Fruit fly (Drosophila melanogaster) whole organism, embryonic: ENCODE measurements around the gene CG7916.

Source experiments
- Bgb ChIP-seq: fragments of 200-800 bp; sonication (Bioruptor generic); IDR thresholded peaks from 2 replicates; pipeline ENCODE4 v1.3.6; 2022; ENCODE audit warnings: missing biosample characterization, missing genetic modification characterization; ENCODE audit not compliant: partially characterized antibody
- Blimp-1 ChIP-seq: fragments of 200-800 bp; sonication (Bioruptor generic); optimal IDR thresholded peaks from 3 replicates; lab custom pipeline; 2018; ENCODE audit warnings: missing biosample characterization, missing genetic modification characterization, mild to moderate bottlenecking, moderate library complexity, missing genetic modification reagents
- BtbVII ChIP-seq: fragments of 200-800 bp; sonication (Bioruptor generic); optimal IDR thresholded peaks from 3 replicates; lab custom pipeline; 2017; ENCODE audit warnings: missing biosample characterization, mild to moderate bottlenecking, missing genetic modification characterization
- CG10565 ChIP-seq: fragments of 200-800 bp; sonication (Bioruptor generic); optimal IDR thresholded peaks from 3 replicates; lab custom pipeline; 2016; ENCODE audit warnings: missing biosample characterization, mild to moderate bottlenecking, missing genetic modification characterization
- CG10654 ChIP-seq: fragments of 200-800 bp; sonication (Bioruptor generic); optimal IDR thresholded peaks from 2 replicates; lab custom pipeline; 2016; ENCODE audit warnings: missing biosample characterization, missing genetic modification characterization
- CG11456 ChIP-seq: fragments of 200-800 bp; sonication (Bioruptor generic); IDR thresholded peaks from 3 replicates; pipeline ENCODE4 v1.3.6; 2022; ENCODE audit warnings: missing biosample characterization, missing genetic modification characterization
- CG11560 ChIP-seq: fragments of 200-800 bp; sonication (Bioruptor generic); IDR thresholded peaks from 3 replicates; pipeline ENCODE4 v1.3.6; 2022; ENCODE audit warnings: missing biosample characterization, missing genetic modification characterization
- CG13775 ChIP-seq: fragments of 200-800 bp; sonication (Bioruptor generic); optimal IDR thresholded peaks from 3 replicates; lab custom pipeline; 2017; ENCODE audit warnings: missing biosample characterization, mild to moderate bottlenecking, missing genetic modification characterization
- CG15073 ChIP-seq: fragments of 200-800 bp; sonication (Bioruptor generic); optimal IDR thresholded peaks from 2 replicates; lab custom pipeline; 2016; ENCODE audit warnings: missing biosample characterization, missing genetic modification characterization
- CG1603 ChIP-seq: fragments of 200-800 bp; sonication (Bioruptor generic); optimal IDR thresholded peaks from 2 replicates; lab custom pipeline; 2019; ENCODE audit warnings: missing biosample characterization, mild to moderate bottlenecking, missing genetic modification characterization, moderate library complexity
- CG16863 ChIP-seq: fragments of 200-800 bp; sonication (Bioruptor generic); optimal IDR thresholded peaks from 3 replicates; lab custom pipeline; 2016; ENCODE audit warnings: missing biosample characterization, missing genetic modification characterization
- CG17568 ChIP-seq: fragments of 200-800 bp; sonication (Bioruptor generic); optimal IDR thresholded peaks from 2 replicates; lab custom pipeline; 2018; ENCODE audit warnings: missing biosample characterization, mild to moderate bottlenecking, missing genetic modification characterization, moderate library complexity
- CG17612 ChIP-seq: fragments of 200-800 bp; sonication (Bioruptor generic); IDR thresholded peaks from 2 replicates; pipeline ENCODE4 v1.3.6; 2022; ENCODE audit warnings: missing biosample characterization, missing genetic modification characterization
- CG2875 ChIP-seq: fragments of 200-800 bp; sonication (Bioruptor generic); optimal IDR thresholded peaks from 2 replicates; lab custom pipeline; 2017; ENCODE audit warnings: missing biosample characterization, mild to moderate bottlenecking, missing genetic modification characterization, missing genetic modification reagents
- CG31224 ChIP-seq: fragments of 200-800 bp; sonication (Bioruptor generic); IDR thresholded peaks from 2 replicates; pipeline ENCODE4 v1.3.6; 2022; ENCODE audit warnings: missing biosample characterization, missing genetic modification characterization
- CG33213 ChIP-seq: fragments of 200-800 bp; sonication (Bioruptor generic); optimal IDR thresholded peaks from 3 replicates; lab custom pipeline; 2016; ENCODE audit warnings: missing biosample characterization, missing genetic modification characterization
- CG6689 ChIP-seq: fragments of 200-800 bp; sonication (Bioruptor generic); IDR thresholded peaks from 2 replicates; pipeline ENCODE4 v1.3.6; 2022; ENCODE audit warnings: missing biosample characterization, missing genetic modification characterization
- CG7271 ChIP-seq: fragments of 200-800 bp; sonication (Bioruptor generic); optimal IDR thresholded peaks from 2 replicates; lab custom pipeline; 2018; ENCODE audit warnings: missing biosample characterization, mild to moderate bottlenecking, missing genetic modification characterization, moderate library complexity
- CG8765 ChIP-seq: fragments of 200-800 bp; sonication (Bioruptor generic); IDR thresholded peaks from 2 replicates; pipeline ENCODE4 v1.3.6; 2022; ENCODE audit warnings: missing biosample characterization, missing genetic modification characterization
- Dbx ChIP-seq: fragments of 200-800 bp; sonication (Bioruptor generic); IDR thresholded peaks from 3 replicates; pipeline ENCODE4 v1.3.6; 2022; ENCODE audit warnings: missing biosample characterization, missing genetic modification characterization
- Dip3 ChIP-seq: fragments of 200-800 bp; sonication (Bioruptor generic); optimal IDR thresholded peaks from 3 replicates; lab custom pipeline; 2016; ENCODE audit warnings: missing biosample characterization, missing genetic modification characterization
- Dll ChIP-seq: fragments of 200-800 bp; sonication (Bioruptor generic); IDR thresholded peaks from 4 replicates; pipeline ENCODE4 v1.3.6; 2022; ENCODE audit warnings: missing biosample characterization, missing genetic modification characterization; ENCODE audit not compliant: partially characterized antibody
- Doc2 ChIP-seq: fragments of 200-800 bp; sonication (Bioruptor generic); IDR thresholded peaks from 2 replicates; pipeline ENCODE4 v1.3.6; 2022; ENCODE audit warnings: missing biosample characterization, missing genetic modification characterization
- GATAe ChIP-seq: fragments of 200-800 bp; sonication (Bioruptor generic); conservative IDR thresholded peaks from 2 replicates; pipeline ENCODE4 v1.3.6; 2022; ENCODE audit warnings: missing biosample characterization, missing genetic modification characterization
- Hmx ChIP-seq: fragments of 200-800 bp; sonication (Bioruptor generic); optimal IDR thresholded peaks from 2 replicates; lab custom pipeline; 2016; ENCODE audit warnings: missing biosample characterization, missing genetic modification characterization
- Hr78 ChIP-seq, 2 experiments: fragments of 200-800 bp in 1 of 2; fragments of >200 bp in 1 of 2; sonication (Bioruptor generic) in 1 of 2; optimal IDR thresholded peaks; 2 replicates each; lab custom pipeline; 2017 to 2019; ENCODE audit warnings: missing biosample characterization in 2 of 2, missing genetic modification characterization in 2 of 2, mild to moderate bottlenecking in 1 of 2, moderate library complexity in 1 of 2
- Jarid2 ChIP-seq: fragments of 200-800 bp; sonication (Bioruptor generic); optimal IDR thresholded peaks from 3 replicates; lab custom pipeline; 2017; ENCODE audit warnings: mild to moderate bottlenecking, missing biosample characterization, missing genetic modification reagents, missing genetic modification characterization
- Kr ChIP-seq: fragments of 200-800 bp; sonication (Bioruptor generic); optimal IDR thresholded peaks from 2 replicates; lab custom pipeline; 2017; ENCODE audit warnings: missing biosample characterization, mild to moderate bottlenecking, missing genetic modification characterization
- MESR4 ChIP-seq: fragments of 200-800 bp; sonication (Bioruptor generic); optimal IDR thresholded peaks from 2 replicates; lab custom pipeline; 2018; ENCODE audit warnings: missing biosample characterization, mild to moderate bottlenecking, missing genetic modification characterization, moderate library complexity
- Mad ChIP-seq: fragments of 200-800 bp; sonication (Bioruptor generic); optimal IDR thresholded peaks from 2 replicates; lab custom pipeline; 2016; ENCODE audit warnings: missing biosample characterization, missing genetic modification characterization
- Med ChIP-seq: fragments of 200-800 bp; sonication (Bioruptor generic); peaks from one replicate; lab custom pipeline; 2016; ENCODE audit warnings: missing biosample characterization, missing genetic modification characterization, mild to moderate bottlenecking, inconsistent platforms, moderate library complexity
- Rfx ChIP-seq: fragments of 200-800 bp; sonication (Bioruptor generic); IDR thresholded peaks from 2 replicates; pipeline ENCODE4 v1.3.6; 2022; ENCODE audit warnings: missing biosample characterization, missing genetic modification characterization
- chm ChIP-seq: fragments of 200-800 bp; sonication (Bioruptor generic); IDR thresholded peaks from 2 replicates; pipeline ENCODE4 v1.3.6; 2022; ENCODE audit warnings: missing biosample characterization, missing genetic modification characterization
- crol ChIP-seq: fragments of 200-800 bp; sonication (Bioruptor generic); IDR thresholded peaks from 2 replicates; pipeline ENCODE4 v1.3.6; 2022; ENCODE audit warnings: missing biosample characterization, missing genetic modification characterization
- cwo ChIP-seq: fragments of 200-800 bp; sonication (Bioruptor generic); optimal IDR thresholded peaks from 3 replicates; lab custom pipeline; 2017; ENCODE audit warnings: missing biosample characterization, missing genetic modification characterization, mild to moderate bottlenecking, moderate library complexity, missing genetic modification reagents
- eyg ChIP-seq: fragments of 200-800 bp; sonication (Bioruptor generic); optimal IDR thresholded peaks from 3 replicates; lab custom pipeline; 2016; ENCODE audit warnings: missing biosample characterization, missing genetic modification characterization
- fru ChIP-seq: fragments of >200 bp; optimal IDR thresholded peaks from 2 replicates; lab custom pipeline; 2017
- fu2 ChIP-seq: fragments of 200-800 bp; sonication (Bioruptor generic); optimal IDR thresholded peaks from 2 replicates; lab custom pipeline; 2016; ENCODE audit warnings: missing biosample characterization, missing genetic modification characterization
- her ChIP-seq: fragments of 200-800 bp; sonication (Bioruptor generic); optimal IDR thresholded peaks from 2 replicates; lab custom pipeline; 2016; ENCODE audit warnings: missing biosample characterization, missing genetic modification characterization
- kay ChIP-seq: fragments of 200-800 bp; sonication (Bioruptor generic); optimal IDR thresholded peaks from 2 replicates; lab custom pipeline; 2016; ENCODE audit warnings: missing biosample characterization, missing genetic modification characterization
- ken ChIP-seq: fragments of 200-800 bp; sonication (Bioruptor generic); IDR thresholded peaks from 3 replicates; pipeline ENCODE4 v1.3.6; 2022; ENCODE audit warnings: missing biosample characterization, missing genetic modification characterization
- mld ChIP-seq: fragments of 200-800 bp; sonication (Bioruptor generic); IDR thresholded peaks from 3 replicates; pipeline ENCODE4 v1.3.6; 2022; ENCODE audit warnings: missing biosample characterization, missing genetic modification characterization; ENCODE audit not compliant: partially characterized antibody
- org-1 ChIP-seq: fragments of 200-800 bp; sonication (Bioruptor generic); optimal IDR thresholded peaks from 2 replicates; lab custom pipeline; 2017; ENCODE audit warnings: missing biosample characterization, missing genetic modification characterization
- pan ChIP-seq, 4 experiments: fragments of >200 bp in 3 of 4; fragments of 200-800 bp in 1 of 4; sonication (Bioruptor generic) in 1 of 4; optimal IDR thresholded peaks in 3 of 4; IDR thresholded peaks in 1 of 4; 2 replicates each; pipeline versions ENCODE4 v1.3.6 to Lab custom; 2017 to 2022; ENCODE audit warnings: missing biosample characterization in 2 of 4, missing genetic modification characterization in 2 of 4, mixed read lengths in 1 of 4
- trem ChIP-seq: fragments of 200-800 bp; optimal IDR thresholded peaks from 3 replicates; lab custom pipeline; 2019; ENCODE audit warnings: missing biosample characterization, mild to moderate bottlenecking, missing genetic modification characterization, moderate library complexity
- vnd ChIP-seq: fragments of 200-800 bp; sonication (Bioruptor generic); IDR thresholded peaks from 3 replicates; pipeline ENCODE4 v1.3.6; 2022; ENCODE audit warnings: missing biosample characterization, missing genetic modification characterization; ENCODE audit not compliant: partially characterized antibody
- yki ChIP-seq: fragments of >200 bp; optimal IDR thresholded peaks from 3 replicates; lab custom pipeline; 2018
- zfh2 ChIP-seq: fragments of 200-800 bp; sonication (Bioruptor generic); optimal IDR thresholded peaks from 2 replicates; lab custom pipeline; 2016; ENCODE audit warnings: missing biosample characterization, missing genetic modification characterization

Gene CG7916

dm6 chr2L:13835002-13835910 is 11.3 kb upstream of the CG7916 start, which contains the start of the genes mRpS23 and CenG1A (continued):
- TF ChIP-seq vnd (GFP tag; lab: Robert Waterston, UW) (peak; percentile 85), her (GFP tag; lab: Kevin White, UChicago) (peak; percentile 98), Dip3 (peak; percentile 100), kay (GFP tag; lab: Kevin White, UChicago) (peak; percentile 99), Kr (GFP tag; lab: Kevin White, UChicago) (peak; percentile 94), CG33213 (GFP tag; lab: Kevin White, UChicago) (peak; percentile 100), MESR4 (GFP tag; lab: Kevin White, UChicago) (peak; percentile 99), CG10654 (peak; percentile 100), Bgb (GFP tag; lab: Robert Waterston, UW) (peak; percentile 70), CG31224 (peak; percentile 99), Hmx (peak; percentile 99), CG1603 (tag; lab: Kevin White, UChicago) (peak; percentile 99), yki (peak; percentile 10), CG15073 (GFP tag; lab: Kevin White, UChicago) (peak; percentile 94), CG2875 (peak; percentile 100), trem (tag; lab: Kevin White, UChicago) (peak; percentile 98), ken (GFP tag; lab: Robert Waterston, UW) (peak; percentile 100), eyg (GFP tag; lab: Kevin White, UChicago) (peak; percentile 99), BtbVII (peak; percentile 100), org-1 (GFP tag; lab: Kevin White, UChicago) (peak; percentile 100), Hr78 (GFP tag; optimal IDR thresholded peaks at IDR 0.05; lab: Kevin White, UChicago) (peak in 1 of 2 experiments; percentile 97), CG11560 (tag; lab: Robert Waterston, UW) (peak; percentile 95), CG7271 (tag; lab: Kevin White, UChicago) (peak; percentile 99), CG16863 (GFP tag; lab: Kevin White, UChicago) (peak; percentile 100), cwo (GFP tag; lab: Kevin White, UChicago) (peak; percentile 99), Dll (peak; percentile 93), Mad (GFP tag; lab: Kevin White, UChicago) (peak; percentile 100), pan (optimal IDR thresholded peaks at IDR 0.05; lab: Kevin White, UChicago) (no peak), pan (GFP tag; optimal IDR thresholded peaks at IDR 0.05 in 1 of 2, IDR thresholded peaks at IDR 0.05 in 1 of 2) (peak in 1 of 2 experiments; percentile 100), CG17612 (GFP tag; lab: Robert Waterston, UW) (peak; percentile 99), zfh2 (peak; percentile 100), CG17568 (GFP tag; lab: Kevin White, UChicago) (peak; percentile 100), Doc2 (GFP tag; lab: Robert Waterston, UW) (peak; percentile 99)
- TF ChIP-seq, all 482 proteins: peak for 465

dm6 chr2L:13835959-13836358 is 10.6 kb upstream of the CG7916 start:
- TF ChIP-seq Blimp-1 (no peak), GATAe (GFP tag; lab: Robert Waterston, UW) (no peak), Jarid2 (GFP tag; lab: Kevin White, UChicago) (no peak), Rfx (GFP tag; lab: Robert Waterston, UW) (0 out of 2 replicates have a peak, but pooled peaks have one; percentile 7), CG6689 (GFP tag; lab: Robert Waterston, UW) (no peak), crol (GFP tag; lab: Robert Waterston, UW) (0 out of 2 replicates have a peak, but pooled peaks have one; percentile 9), chm (0 out of 2 replicates have a peak, but pooled peaks have one; percentile 31), fru (lab: Kevin White, UChicago) (no peak), Dbx (0 out of 3 replicates have a peak, but pooled peaks have one; percentile 9), CG10565 (GFP tag; lab: Kevin White, UChicago) (no peak), CG13775 (GFP tag; lab: Kevin White, UChicago) (peak; percentile 60), fu2 (GFP tag; lab: Kevin White, UChicago) (no peak), mld (peak; percentile 50; the same call in 1 of the 3 replicates), CG8765 (GFP tag; lab: Robert Waterston, UW) (0 out of 2 replicates have a peak, but pooled peaks have one; percentile 15), CG11456 (GFP tag; lab: Robert Waterston, UW) (peak; percentile 61; the same call in 1 of the 3 replicates), Med (peak; percentile 64), Doc2 (GFP tag; lab: Robert Waterston, UW) (0 out of 2 replicates have a peak, but pooled peaks have one; percentile 13)
